Worm (Caenorhabditis elegans) whole organism, L2 larva: ENCODE data around the gene btbd-10.

Experiments
- ceh-16 ChIP-seq: fragments of 150-350 bp; optimal IDR thresholded peaks from 2 replicates; lab custom pipeline; 2014; ENCODE audit warnings: missing biosample characterization, missing genetic modification characterization
- egl-27 ChIP-seq: sonication (generic microtip); optimal IDR thresholded peaks from 3 replicates; lab custom pipeline; 2017; ENCODE audit warnings: missing biosample characterization, missing genetic modification reagents, missing genetic modification characterization
- elt-1 ChIP-seq: fragments of 150-350 bp; optimal IDR thresholded peaks from 2 replicates; lab custom pipeline; 2014; ENCODE audit warnings: missing biosample characterization, missing genetic modification characterization
- lin-13 ChIP-seq: fragments of 150-350 bp; optimal IDR thresholded peaks from 2 replicates; lab custom pipeline; 2014; ENCODE audit warnings: missing biosample characterization, missing genetic modification reagents, missing genetic modification characterization
- mdl-1 ChIP-seq, 2 experiments: fragments of 150-350 bp in 1 of 2; sonication (generic microtip) in 1 of 2; optimal IDR thresholded peaks; 2 replicates each; lab custom pipeline; 2017; ENCODE audit warnings: missing biosample characterization in 2 of 2, missing genetic modification characterization in 2 of 2
- nhr-12 ChIP-seq: fragments of 150-350 bp; optimal IDR thresholded peaks from 2 replicates; lab custom pipeline; 2014; ENCODE audit warnings: missing biosample characterization, missing genetic modification characterization
- peb-1 ChIP-seq: fragments of 150-350 bp; optimal IDR thresholded peaks from 2 replicates; lab custom pipeline; 2014; ENCODE audit warnings: missing biosample characterization, missing genetic modification characterization
- sma-9 ChIP-seq, 2 experiments: fragments of 150-350 bp in 1 of 2; sonication (generic microtip) in 1 of 2; optimal IDR thresholded peaks; 2 replicates each; lab custom pipeline; 2014 to 2016; ENCODE audit warnings: missing genetic modification characterization in 2 of 2, mild to moderate bottlenecking in 1 of 2, missing biosample characterization in 1 of 2, missing compliant biosample characterization in 1 of 2, missing genetic modification reagents in 1 of 2, moderate library complexity in 1 of 2
- ztf-4 ChIP-seq: fragments of 150-350 bp; optimal IDR thresholded peaks from 2 replicates; lab custom pipeline; 2014; ENCODE audit warnings: missing biosample characterization, missing genetic modification characterization

- TF ChIP-seq nhr-12 (tag; lab: Kevin White, UChicago) (no peak), elt-1 (tag; lab: Kevin White, UChicago) (no peak), peb-1 (tag; lab: Kevin White, UChicago) (no peak), egl-27 (tag; lab: Kevin White, UChicago) (no peak), ceh-16 (tag; lab: Kevin White, UChicago) (no peak), lin-13 (no peak), ztf-4 (tag; lab: Kevin White, UChicago) (no peak), mdl-1 (tag; optimal IDR thresholded peaks at IDR 0.05; lab: Kevin White, UChicago) (no peak), sma-9 (GFP tag; optimal IDR thresholded peaks at IDR 0.05; lab: Kevin White, UChicago) (peak; percentile 34), sma-9 (tag; optimal IDR thresholded peaks at IDR 0.05; lab: Kevin White, UChicago) (no peak)
These were observed 37.6 kb downstream of the btbd-10 start for ce11 chrII:4942397-4942796.
